Worm (Caenorhabditis elegans): ENCODE data around the gene vps-22.

The vps-22 gene

ce11 chrIII:4968146-4968545, 5.9 kb upstream of the vps-22 start:
- TF ChIP-seq hmg-1.2 (GFP tag; IDR thresholded peaks at IDR 0.05) = no peak
- TF ChIP-seq cebp-1 (GFP tag; IDR thresholded peaks at IDR 0.05) = no peak
- TF ChIP-seq cebp-1 (tag; optimal IDR thresholded peaks at IDR 0.05) = no peak
- TF ChIP-seq rcor-1 (GFP tag; IDR thresholded peaks at IDR 0.05) = no peak
- TF ChIP-seq D2030.7 (GFP tag; IDR thresholded peaks at IDR 0.05) = no peak
- no peak for TF ChIP-seq let-526 (GFP tag; IDR thresholded peaks at IDR 0.05)
- TF ChIP-seq zim-3 (tag; optimal IDR thresholded peaks at IDR 0.05) = no peak
- no peak for TF ChIP-seq egl-18 (GFP tag; IDR thresholded peaks at IDR 0.05)
- TF ChIP-seq ztf-3 (GFP tag; optimal IDR thresholded peaks at IDR 0.05) = no peak
- no peak for TF ChIP-seq ceh-91 (GFP tag; IDR thresholded peaks at IDR 0.05)
- no peak for TF ChIP-seq ztf-26 (tag; optimal IDR thresholded peaks at IDR 0.05)
- TF ChIP-seq Y56A3A.18 (GFP tag; IDR thresholded peaks at IDR 0.05) = no peak
- no peak for TF ChIP-seq lin-40 (tag; optimal IDR thresholded peaks at IDR 0.05)
- TF ChIP-seq sdz-38 (tag; optimal IDR thresholded peaks at IDR 0.05) = no peak
- no peak for TF ChIP-seq snpc-3.4 (tag; optimal IDR thresholded peaks at IDR 0.05)
- no peak for TF ChIP-seq ceh-27 (GFP tag; optimal IDR thresholded peaks at IDR 0.05)
- TF ChIP-seq fkh-3 (tag; optimal IDR thresholded peaks at IDR 0.05) = no peak
- TF ChIP-seq attf-3 (GFP tag; conservative IDR thresholded peaks at IDR 0.05) = no peak
- no peak for TF ChIP-seq nfya-1 (tag; optimal IDR thresholded peaks at IDR 0.05; ENCODE audit: borderline replicate concordance, insufficient read depth)
- TF ChIP-seq dpl-1 (GFP tag; optimal IDR thresholded peaks at IDR 0.05) = no peak
- no peak for TF ChIP-seq lsl-1 (GFP tag; optimal IDR thresholded peaks at IDR 0.05)

ce11 chrIII:4967236-4967635, 4.9 kb upstream of the vps-22 start:
- TF ChIP-seq B0336.3 (GFP tag; IDR thresholded peaks at IDR 0.05) (no peak), akir-1 (GFP tag; optimal IDR thresholded peaks at IDR 0.05) (no peak), F55B11.4 (tag; optimal IDR thresholded peaks at IDR 0.05; ENCODE audit: borderline replicate concordance, insufficient read depth) (no peak), cebp-1 (GFP tag; IDR thresholded peaks at IDR 0.05) (no peak), cebp-1 (tag; optimal IDR thresholded peaks at IDR 0.05) (no peak), repo-1 (tag; optimal IDR thresholded peaks at IDR 0.05) (no peak), nfya-1 (tag; optimal IDR thresholded peaks at IDR 0.05; ENCODE audit: borderline replicate concordance, insufficient read depth) (no peak)

- TF ChIP-seq nfya-2 (GFP tag; IDR thresholded peaks at IDR 0.05) (no peak), attf-5 (GFP tag; optimal IDR thresholded peaks at IDR 0.05) (no peak), rec-8 (tag; optimal IDR thresholded peaks at IDR 0.05) (no peak), zim-3 (tag; optimal IDR thresholded peaks at IDR 0.05) (no peak), nhr-90 (tag; optimal IDR thresholded peaks at IDR 0.05) (no peak)
These were observed 3.0 kb upstream of the vps-22 start, which contains the start of gene nca-2 for ce11 chrIII:4965271-4965670. TSS of gene nca-2 (plus strand) at chrIII:4965571.

ce11 chrIII:4962886-4963285, 593 bp upstream of the vps-22 start, which contains the start of gene C27F2.9:
TSS of gene C27F2.9 (minus strand) at chrIII:4963044.
- TF ChIP-seq attf-3 (GFP tag; conservative IDR thresholded peaks at IDR 0.05) (peak; percentile 77), cebp-1 (GFP tag; IDR thresholded peaks at IDR 0.05) (no peak), cebp-1 (tag; optimal IDR thresholded peaks at IDR 0.05) (no peak), nhr-27 (tag; optimal IDR thresholded peaks at IDR 0.05) (no peak), nhr-80 (tag; optimal IDR thresholded peaks at IDR 0.05) (peak; percentile 52), tbp1 (GFP tag; optimal IDR thresholded peaks at IDR 0.05) (no peak), xnd-1 (tag; optimal IDR thresholded peaks at IDR 0.05) (peak; percentile 67), somi-1 (GFP tag; optimal IDR thresholded peaks at IDR 0.05) (peak; percentile 35), let-607 (tag; optimal IDR thresholded peaks at IDR 0.05) (peak in 1 of 2 experiments; percentile 22), mcd-1 (GFP tag; IDR thresholded peaks at IDR 0.05) (peak; percentile 90), ztf-6 (GFP tag; IDR thresholded peaks at IDR 0.05) (peak; percentile 42; the same call in 1 of the 2 replicates), ztf-26 (tag; optimal IDR thresholded peaks at IDR 0.05) (peak; percentile 55), egrh-3 (GFP tag; IDR thresholded peaks at IDR 0.05) (0 out of 2 replicates have a peak, but pooled peaks have one; percentile 12), F23B12.7 (tag; optimal IDR thresholded peaks at IDR 0.05; ENCODE audit: insufficient read depth) (peak; percentile 24), efl-1 (GFP tag; optimal IDR thresholded peaks at IDR 0.05) (peak; percentile 93), K11D2.4 (GFP tag; IDR thresholded peaks at IDR 0.05) (peak; percentile 83), aptf-3 (GFP tag; IDR thresholded peaks at IDR 0.05) (no peak), C06A6.2 (GFP tag; conservative IDR thresholded peaks at IDR 0.05) (0 out of 2 replicates have a peak, but pooled peaks have one; percentile 34), ceh-27 (GFP tag; optimal IDR thresholded peaks at IDR 0.05) (peak; percentile 34), hmg-1.2 (GFP tag; IDR thresholded peaks at IDR 0.05) (peak; percentile 67)
